Fruit fly (Drosophila melanogaster) whole organism, embryonic: ENCODE data around the gene hmw.

Source experiments
- Bgb ChIP-seq: fragments of 200-800 bp; sonication (Bioruptor generic); IDR thresholded peaks from 2 replicates; pipeline ENCODE4 v1.3.6; 2022; ENCODE audit warnings: missing biosample characterization, missing genetic modification characterization; ENCODE audit not compliant: partially characterized antibody
- CG11247 ChIP-seq: fragments of 200-800 bp; sonication (Bioruptor generic); IDR thresholded peaks from 2 replicates; pipeline ENCODE4 v1.3.6; 2022; ENCODE audit warnings: missing biosample characterization, missing genetic modification characterization
- CG11456 ChIP-seq: fragments of 200-800 bp; sonication (Bioruptor generic); IDR thresholded peaks from 3 replicates; pipeline ENCODE4 v1.3.6; 2022; ENCODE audit warnings: missing biosample characterization, missing genetic modification characterization
- CG12219 ChIP-seq: fragments of 200-800 bp; sonication (Bioruptor generic); optimal IDR thresholded peaks from 3 replicates; lab custom pipeline; 2018; ENCODE audit warnings: missing biosample characterization, mild to moderate bottlenecking, missing genetic modification characterization
- CG12391 ChIP-seq: fragments of 200-800 bp; sonication (Bioruptor generic); optimal IDR thresholded peaks from 3 replicates; lab custom pipeline; 2018; ENCODE audit warnings: missing biosample characterization, mild to moderate bottlenecking, missing genetic modification characterization, moderate library complexity
- CG13775 ChIP-seq: fragments of 200-800 bp; sonication (Bioruptor generic); optimal IDR thresholded peaks from 3 replicates; lab custom pipeline; 2017; ENCODE audit warnings: missing biosample characterization, mild to moderate bottlenecking, missing genetic modification characterization
- CG14014 ChIP-seq: fragments of 200-800 bp; sonication (Bioruptor generic); IDR thresholded peaks from 2 replicates; pipeline ENCODE4 v1.3.6; 2022; ENCODE audit warnings: missing biosample characterization, missing genetic modification characterization
- CG14441 ChIP-seq: fragments of 200-800 bp; sonication (Bioruptor generic); IDR thresholded peaks from 2 replicates; pipeline ENCODE4 v1.3.6; 2022; ENCODE audit warnings: missing biosample characterization, missing genetic modification characterization
- CG14965 ChIP-seq: fragments of 200-800 bp; sonication (Bioruptor generic); optimal IDR thresholded peaks from 2 replicates; lab custom pipeline; 2016; ENCODE audit warnings: missing biosample characterization, missing genetic modification characterization, borderline replicate concordance
- CG1603 ChIP-seq: fragments of 200-800 bp; sonication (Bioruptor generic); optimal IDR thresholded peaks from 2 replicates; lab custom pipeline; 2019; ENCODE audit warnings: missing biosample characterization, mild to moderate bottlenecking, missing genetic modification characterization, moderate library complexity
- CG16863 ChIP-seq: fragments of 200-800 bp; sonication (Bioruptor generic); optimal IDR thresholded peaks from 3 replicates; lab custom pipeline; 2016; ENCODE audit warnings: missing biosample characterization, missing genetic modification characterization
- CG17359 ChIP-seq: fragments of 200-800 bp; sonication (Bioruptor generic); optimal IDR thresholded peaks from 3 replicates; lab custom pipeline; 2018; ENCODE audit warnings: missing biosample characterization, mild to moderate bottlenecking, missing genetic modification characterization, moderate library complexity
- CG2199 ChIP-seq: fragments of 200-800 bp; sonication (Bioruptor generic); IDR thresholded peaks from 3 replicates; pipeline ENCODE4 v1.3.6; 2022; ENCODE audit warnings: missing biosample characterization, missing genetic modification characterization
- CG30403 ChIP-seq: fragments of 200-800 bp; sonication (Bioruptor generic); optimal IDR thresholded peaks from 3 replicates; lab custom pipeline; 2016; ENCODE audit warnings: missing biosample characterization, missing genetic modification characterization
- CG3847 ChIP-seq: fragments of 200-800 bp; sonication (Bioruptor generic); IDR thresholded peaks from 2 replicates; pipeline ENCODE4 v1.3.6; 2022; ENCODE audit warnings: missing biosample characterization, missing genetic modification characterization
- CG7839 ChIP-seq: fragments of 200-800 bp; sonication (Bioruptor generic); optimal IDR thresholded peaks from 3 replicates; lab custom pipeline; 2018; ENCODE audit warnings: missing biosample characterization, mild to moderate bottlenecking, missing genetic modification characterization, moderate library complexity
- CG7963 ChIP-seq: fragments of 200-800 bp; sonication (Bioruptor generic); IDR thresholded peaks from 3 replicates; pipeline ENCODE4 v1.3.6; 2022; ENCODE audit warnings: missing biosample characterization, missing genetic modification characterization; ENCODE audit not compliant: partially characterized antibody
- CG8388 ChIP-seq: fragments of 200-800 bp; sonication (Bioruptor generic); optimal IDR thresholded peaks from 2 replicates; lab custom pipeline; 2019; ENCODE audit warnings: missing biosample characterization, mild to moderate bottlenecking, missing genetic modification characterization, moderate library complexity
- CG8478 ChIP-seq: fragments of >200 bp; optimal IDR thresholded peaks from 2 replicates; lab custom pipeline; 2018
- D ChIP-seq, 2 experiments: fragments of 200-800 bp in 1 of 2; fragments of >200 bp in 1 of 2; sonication (Bioruptor generic) in 1 of 2; optimal IDR thresholded peaks; 2 replicates in 1 of 2; 3 replicates in 1 of 2; lab custom pipeline; 2017; ENCODE audit warnings: mild to moderate bottlenecking in 1 of 2, missing biosample characterization in 1 of 2, missing genetic modification characterization in 1 of 2, missing genetic modification reagents in 1 of 2
- D19B ChIP-seq: fragments of 200-800 bp; sonication (Bioruptor generic); optimal IDR thresholded peaks from 2 replicates; lab custom pipeline; 2017; ENCODE audit warnings: missing biosample characterization, mild to moderate bottlenecking, missing genetic modification characterization
- Drgx ChIP-seq: fragments of 200-800 bp; sonication (Bioruptor generic); IDR thresholded peaks from 2 replicates; pipeline ENCODE4 v1.3.6; 2022; ENCODE audit warnings: missing biosample characterization, missing genetic modification characterization
- E2f2 ChIP-seq: fragments of 200-800 bp; sonication (Bioruptor generic); IDR thresholded peaks from 2 replicates; pipeline ENCODE4 v1.3.6; 2022; ENCODE audit warnings: missing biosample characterization, missing genetic modification characterization
- Elba2 ChIP-seq: fragments of 200-800 bp; sonication (Bioruptor generic); optimal IDR thresholded peaks from 3 replicates; lab custom pipeline; 2016; ENCODE audit warnings: missing biosample characterization, missing genetic modification characterization
- H2.0 ChIP-seq: fragments of 200-800 bp; sonication (Bioruptor generic); IDR thresholded peaks from 2 replicates; pipeline ENCODE4 v1.3.6; 2022; ENCODE audit warnings: missing biosample characterization, missing genetic modification characterization
- Hmr ChIP-seq: fragments of 200-800 bp; sonication (Bioruptor generic); optimal IDR thresholded peaks from 3 replicates; lab custom pipeline; 2017; ENCODE audit warnings: mild to moderate bottlenecking, missing biosample characterization, missing genetic modification reagents, missing genetic modification characterization
- MTF-1 ChIP-seq: fragments of 200-800 bp; sonication (Bioruptor generic); optimal IDR thresholded peaks from 2 replicates; lab custom pipeline; 2018; ENCODE audit warnings: missing biosample characterization, mild to moderate bottlenecking, missing genetic modification characterization, borderline replicate concordance
- Meics ChIP-seq: fragments of 200-800 bp; sonication (Bioruptor generic); optimal IDR thresholded peaks from 2 replicates; lab custom pipeline; 2017; ENCODE audit warnings: missing biosample characterization, mild to moderate bottlenecking, missing genetic modification characterization
- Mrtf ChIP-seq: fragments of 200-800 bp; sonication (Bioruptor generic); IDR thresholded peaks from 3 replicates; pipeline ENCODE4 v1.3.6; 2022; ENCODE audit warnings: missing biosample characterization, missing genetic modification characterization
- Neu2 ChIP-seq: fragments of 200-800 bp; sonication (Bioruptor generic); optimal IDR thresholded peaks from 3 replicates; lab custom pipeline; 2016; ENCODE audit warnings: missing biosample characterization, missing genetic modification characterization, borderline replicate concordance
- Optix ChIP-seq: fragments of 200-800 bp; sonication (Bioruptor generic); IDR thresholded peaks from 3 replicates; pipeline ENCODE4 v1.3.6; 2022; ENCODE audit warnings: missing biosample characterization, missing genetic modification characterization
- Sox102F ChIP-seq: fragments of 200-800 bp; sonication (Bioruptor generic); optimal IDR thresholded peaks from 2 replicates; lab custom pipeline; 2018; ENCODE audit warnings: missing biosample characterization, mild to moderate bottlenecking, missing genetic modification characterization, moderate library complexity
- btn ChIP-seq: fragments of 200-800 bp; sonication (Bioruptor generic); optimal IDR thresholded peaks from 2 replicates; lab custom pipeline; 2016; ENCODE audit warnings: missing biosample characterization, missing genetic modification characterization
- cg ChIP-seq: fragments of 200-800 bp; sonication (Bioruptor generic); optimal IDR thresholded peaks from 3 replicates; lab custom pipeline; 2019; ENCODE audit warnings: missing biosample characterization, mild to moderate bottlenecking, missing genetic modification characterization, moderate library complexity
- fru ChIP-seq: fragments of >200 bp; optimal IDR thresholded peaks from 2 replicates; lab custom pipeline; 2017
- gce ChIP-seq: fragments of 200-800 bp; sonication (Bioruptor generic); IDR thresholded peaks from 3 replicates; pipeline ENCODE4 v1.3.6; 2022; ENCODE audit warnings: missing biosample characterization, missing genetic modification characterization
- grau ChIP-seq: fragments of 200-800 bp; optimal IDR thresholded peaks from 3 replicates; lab custom pipeline; 2019; ENCODE audit warnings: missing biosample characterization, mild to moderate bottlenecking, missing genetic modification characterization, moderate library complexity
- gsb ChIP-seq: fragments of 200-800 bp; sonication (Bioruptor generic); IDR thresholded peaks from 2 replicates; pipeline ENCODE4 v1.3.6; 2022; ENCODE audit warnings: missing biosample characterization, missing genetic modification characterization
- hbn ChIP-seq: fragments of 200-800 bp; sonication (Bioruptor generic); IDR thresholded peaks from 2 replicates; pipeline ENCODE4 v1.3.6; 2022; ENCODE audit warnings: missing biosample characterization, missing genetic modification characterization; ENCODE audit not compliant: partially characterized antibody
- her ChIP-seq: fragments of 200-800 bp; sonication (Bioruptor generic); optimal IDR thresholded peaks from 2 replicates; lab custom pipeline; 2016; ENCODE audit warnings: missing biosample characterization, missing genetic modification characterization
- hkb ChIP-seq, 2 experiments: fragments of 200-800 bp in 1 of 2; fragments of >200 bp in 1 of 2; sonication (Bioruptor generic) in 1 of 2; IDR thresholded peaks in 1 of 2; optimal IDR thresholded peaks in 1 of 2; 2 replicates each; pipeline versions ENCODE4 v1.3.6 to Lab custom; 2017 to 2022; ENCODE audit warnings: missing biosample characterization in 1 of 2, missing genetic modification characterization in 1 of 2
- insv ChIP-seq, 2 experiments: fragments of 200-800 bp; sonication (Bioruptor generic); optimal IDR thresholded peaks; 3 replicates each; lab custom pipeline; 2016 to 2018; ENCODE audit warnings: missing biosample characterization in 2 of 2, missing genetic modification characterization in 2 of 2
- odd ChIP-seq: fragments of 200-800 bp; sonication (Bioruptor generic); optimal IDR thresholded peaks from 2 replicates; lab custom pipeline; 2017; ENCODE audit warnings: missing biosample characterization, mild to moderate bottlenecking, missing genetic modification characterization
- pita ChIP-seq: fragments of 200-800 bp; sonication (Bioruptor generic); optimal IDR thresholded peaks from 2 replicates; lab custom pipeline; 2017; ENCODE audit warnings: missing biosample characterization, mild to moderate bottlenecking, missing genetic modification characterization
- pum ChIP-seq: fragments of 200-800 bp; sonication (Bioruptor generic); optimal IDR thresholded peaks from 2 replicates; lab custom pipeline; 2016; ENCODE audit warnings: missing biosample characterization, missing genetic modification characterization
- sd ChIP-seq: fragments of 200-800 bp; sonication (Bioruptor generic); optimal IDR thresholded peaks from 3 replicates; lab custom pipeline; 2018; ENCODE audit warnings: missing biosample characterization, mild to moderate bottlenecking, missing genetic modification characterization, moderate library complexity
- stwl ChIP-seq: fragments of 200-800 bp; sonication (Bioruptor generic); optimal IDR thresholded peaks from 3 replicates; lab custom pipeline; 2018; ENCODE audit warnings: missing biosample characterization, mild to moderate bottlenecking, missing genetic modification characterization, moderate library complexity
- zfh2 ChIP-seq: fragments of 200-800 bp; sonication (Bioruptor generic); optimal IDR thresholded peaks from 2 replicates; lab custom pipeline; 2016; ENCODE audit warnings: missing biosample characterization, missing genetic modification characterization

hmw gene

DNA sequence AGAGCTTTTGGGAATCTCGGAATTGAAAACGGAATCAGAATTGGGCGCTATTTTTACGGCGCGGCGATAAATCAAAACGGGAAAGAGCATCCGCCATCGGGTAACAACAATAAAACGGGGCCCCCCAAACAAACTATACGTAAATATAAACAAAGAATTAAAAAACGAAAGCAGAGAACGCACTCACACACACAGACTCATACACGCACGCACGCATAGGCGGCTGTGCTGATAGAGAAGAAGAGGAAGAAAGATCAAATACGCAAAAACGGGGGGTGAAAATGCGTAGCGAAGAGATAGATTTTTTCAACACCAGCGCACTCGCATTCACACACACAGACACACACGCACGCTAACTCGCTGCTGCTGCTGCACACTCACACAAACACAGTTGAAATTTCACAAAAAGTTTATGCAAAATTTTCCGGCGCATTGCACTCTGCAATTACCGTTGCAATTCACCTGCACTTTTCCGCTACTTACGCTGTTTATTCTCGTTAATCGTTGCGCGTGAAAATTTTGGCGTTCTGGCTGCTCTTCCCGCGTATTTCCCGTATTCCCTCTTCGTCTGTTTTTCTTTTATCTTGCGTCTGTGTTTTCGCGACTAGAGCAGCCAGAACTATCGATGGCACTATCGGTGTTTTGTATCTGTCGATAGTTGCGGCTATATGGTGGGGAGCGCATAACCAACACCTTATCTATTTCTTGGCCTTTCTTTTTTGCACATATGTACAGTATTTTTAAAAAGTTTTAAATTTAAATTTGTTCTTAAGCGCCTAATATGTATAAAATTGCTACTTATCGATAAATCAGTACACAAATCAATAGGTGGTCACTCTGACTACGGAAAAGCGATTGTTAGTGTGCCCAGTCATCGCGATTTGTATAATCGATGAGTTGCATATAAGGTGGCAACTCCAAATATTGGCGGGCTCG, 50.8 kb downstream of the hmw start, which contains the start of gene CG31122 (continued):
- TF ChIP-seq Sox102F (GFP tag; lab: Kevin White, UChicago) (no peak), CG16863 (GFP tag; lab: Kevin White, UChicago) (peak; percentile 63), CG8478 (lab: Kevin White, UChicago) (peak; percentile 90), stwl (peak; percentile 99), insv (GFP tag; optimal IDR thresholded peaks at IDR 0.05; lab: Kevin White, UChicago) (no peak), pum (GFP tag; lab: Kevin White, UChicago) (peak; percentile 50), Drgx (GFP tag; lab: Robert Waterston, UW) (0 out of 2 replicates have a peak, but pooled peaks have one; percentile 25), CG7839 (no peak), zfh2 (GFP tag; lab: Kevin White, UChicago) (peak; percentile 65), btn (GFP tag; lab: Kevin White, UChicago) (no peak), odd (GFP tag; lab: Kevin White, UChicago) (no peak), CG12391 (tag; lab: Kevin White, UChicago) (peak; percentile 65), CG11247 (GFP tag; lab: Robert Waterston, UW) (no peak), gce (no peak), CG14965 (GFP tag; lab: Kevin White, UChicago) (no peak), D (optimal IDR thresholded peaks at IDR 0.05; lab: Kevin White, UChicago) (peak; percentile 89), D (GFP tag; optimal IDR thresholded peaks at IDR 0.05; lab: Kevin White, UChicago) (no peak), D19B (GFP tag; lab: Kevin White, UChicago) (peak; percentile 7), her (GFP tag; lab: Kevin White, UChicago) (peak; percentile 11), Neu2 (GFP tag; lab: Kevin White, UChicago) (peak; percentile 91), cg (peak; percentile 99), CG12219 (GFP tag; lab: Kevin White, UChicago) (no peak), CG11456 (GFP tag; lab: Robert Waterston, UW) (no peak), pita (no peak), Mrtf (GFP tag; lab: Robert Waterston, UW) (no peak), CG1603 (no peak), CG14014 (GFP tag; lab: Robert Waterston, UW) (no peak), hkb (optimal IDR thresholded peaks at IDR 0.05; lab: Kevin White, UChicago) (peak; percentile 25), hkb (GFP tag; IDR thresholded peaks at IDR 0.05; lab: Robert Waterston, UW) (no peak), MTF-1 (no peak), CG2199 (GFP tag; lab: Robert Waterston, UW) (no peak), gsb (GFP tag; lab: Robert Waterston, UW) (no peak), E2f2 (GFP tag; lab: Robert Waterston, UW) (peak; percentile 91), hbn (peak; percentile 96), Optix (no peak), Bgb (GFP tag; lab: Robert Waterston, UW) (peak; percentile 93), CG14441 (peak; percentile 44; the same call in 1 of the 2 replicates), CG17359 (tag; lab: Kevin White, UChicago) (no peak), CG7963 (GFP tag; lab: Robert Waterston, UW) (peak; percentile 88), grau (tag; lab: Kevin White, UChicago) (no peak), Hmr (GFP tag; lab: Kevin White, UChicago) (peak; percentile 3), CG3847 (peak; percentile 62), CG8388 (GFP tag; lab: Kevin White, UChicago) (peak; percentile 19), H2.0 (no peak), Meics (GFP tag; lab: Kevin White, UChicago) (peak; percentile 8), Elba2 (GFP tag; lab: Kevin White, UChicago) (no peak), fru (lab: Kevin White, UChicago) (no peak), sd (tag; lab: Kevin White, UChicago) (peak; percentile 71), CG13775 (GFP tag; lab: Kevin White, UChicago) (peak; percentile 47), CG30403 (GFP tag; lab: Kevin White, UChicago) (peak; percentile 70)
